Fruit fly (Drosophila melanogaster) whole organism, embryonic: ENCODE data around the gene puc.

Source experiments
- Aef1 ChIP-seq: fragments of 200-800 bp; sonication (Bioruptor generic); IDR thresholded peaks from 3 replicates; pipeline ENCODE4 v1.3.6; 2022; ENCODE audit warnings: missing biosample characterization, missing genetic modification characterization
- CG10209 ChIP-seq: fragments of 200-800 bp; sonication (Bioruptor generic); optimal IDR thresholded peaks from 3 replicates; lab custom pipeline; 2017; ENCODE audit warnings: missing biosample characterization, mild to moderate bottlenecking, missing genetic modification characterization, missing genetic modification reagents
- CG1024 ChIP-seq: fragments of 200-800 bp; sonication (Bioruptor generic); IDR thresholded peaks from 2 replicates; pipeline ENCODE4 v1.3.6; 2022; ENCODE audit warnings: missing biosample characterization, missing genetic modification characterization
- CG10959 ChIP-seq: fragments of 200-800 bp; sonication (Bioruptor generic); IDR thresholded peaks from 2 replicates; pipeline ENCODE4 v1.3.6; 2022; ENCODE audit warnings: missing biosample characterization, missing genetic modification characterization
- CG11696 ChIP-seq: fragments of 200-800 bp; sonication (Bioruptor generic); IDR thresholded peaks from 2 replicates; pipeline ENCODE4 v1.3.6; 2022; ENCODE audit warnings: missing biosample characterization, missing genetic modification characterization
- CG12219 ChIP-seq: fragments of 200-800 bp; sonication (Bioruptor generic); optimal IDR thresholded peaks from 3 replicates; lab custom pipeline; 2018; ENCODE audit warnings: missing biosample characterization, mild to moderate bottlenecking, missing genetic modification characterization
- CG12942 ChIP-seq: fragments of 200-800 bp; sonication (Bioruptor generic); optimal IDR thresholded peaks from 3 replicates; lab custom pipeline; 2016; ENCODE audit warnings: missing biosample characterization, missing genetic modification characterization
- CG13287 ChIP-seq: fragments of 200-800 bp; sonication (Bioruptor generic); IDR thresholded peaks from 2 replicates; pipeline ENCODE4 v1.3.6; 2022; ENCODE audit warnings: missing biosample characterization, missing genetic modification characterization; ENCODE audit not compliant: partially characterized antibody
- CG13775 ChIP-seq: fragments of 200-800 bp; sonication (Bioruptor generic); optimal IDR thresholded peaks from 3 replicates; lab custom pipeline; 2017; ENCODE audit warnings: missing biosample characterization, mild to moderate bottlenecking, missing genetic modification characterization
- CG1529 ChIP-seq: fragments of 200-800 bp; sonication (Bioruptor generic); optimal IDR thresholded peaks from 3 replicates; lab custom pipeline; 2018; ENCODE audit warnings: missing biosample characterization, missing genetic modification characterization
- CG17385 ChIP-seq: fragments of 200-800 bp; sonication (Bioruptor generic); optimal IDR thresholded peaks from 3 replicates; lab custom pipeline; 2018; ENCODE audit warnings: missing biosample characterization, mild to moderate bottlenecking, missing genetic modification characterization
- CG18599 ChIP-seq: fragments of 200-800 bp; sonication (Bioruptor generic); optimal IDR thresholded peaks from 3 replicates; lab custom pipeline; 2017; ENCODE audit warnings: missing biosample characterization, missing genetic modification characterization, mild to moderate bottlenecking, moderate library complexity, missing genetic modification reagents
- CG18619 ChIP-seq: fragments of 200-800 bp; sonication (Bioruptor generic); optimal IDR thresholded peaks from 3 replicates; lab custom pipeline; 2017; ENCODE audit warnings: missing biosample characterization, mild to moderate bottlenecking, missing genetic modification characterization
- CG2129 ChIP-seq: fragments of 200-800 bp; sonication (Bioruptor generic); IDR thresholded peaks from 2 replicates; pipeline ENCODE4 v1.3.6; 2022; ENCODE audit warnings: missing biosample characterization, missing genetic modification characterization; ENCODE audit not compliant: partially characterized antibody
- CG3407 ChIP-seq: fragments of 200-800 bp; sonication (Bioruptor generic); optimal IDR thresholded peaks from 2 replicates; lab custom pipeline; 2018; ENCODE audit warnings: missing biosample characterization, mild to moderate bottlenecking, missing genetic modification characterization
- CG34376 ChIP-seq: fragments of 200-800 bp; sonication (Bioruptor generic); optimal IDR thresholded peaks from 2 replicates; lab custom pipeline; 2018; ENCODE audit warnings: missing biosample characterization, mild to moderate bottlenecking, missing genetic modification characterization
- CG3726 ChIP-seq: fragments of 200-800 bp; sonication (Bioruptor generic); IDR thresholded peaks from 3 replicates; pipeline ENCODE4, ENCODE4 v1.3.6; 2022; ENCODE audit warnings: missing biosample characterization, missing genetic modification characterization
- CG3847 ChIP-seq: fragments of 200-800 bp; sonication (Bioruptor generic); IDR thresholded peaks from 2 replicates; pipeline ENCODE4 v1.3.6; 2022; ENCODE audit warnings: missing biosample characterization, missing genetic modification characterization
- CG4424 ChIP-seq: fragments of 200-800 bp; sonication (Bioruptor generic); optimal IDR thresholded peaks from 3 replicates; lab custom pipeline; 2016; ENCODE audit warnings: missing biosample characterization, missing genetic modification characterization
- CG4730 ChIP-seq: fragments of 200-800 bp; sonication (Bioruptor generic); IDR thresholded peaks from 2 replicates; pipeline ENCODE4 v1.3.6; 2022; ENCODE audit warnings: missing biosample characterization, missing genetic modification characterization
- CG8924 ChIP-seq: fragments of 200-800 bp; optimal IDR thresholded peaks from 3 replicates; lab custom pipeline; 2019; ENCODE audit warnings: missing biosample characterization, mild to moderate bottlenecking, missing genetic modification characterization, moderate library complexity
- CG9932 ChIP-seq: fragments of 200-800 bp; sonication (Bioruptor generic); IDR thresholded peaks from 2 replicates; pipeline ENCODE4 v1.3.6; 2022; ENCODE audit warnings: missing biosample characterization, missing genetic modification characterization
- Dp ChIP-seq: fragments of 200-800 bp; sonication (Bioruptor generic); optimal IDR thresholded peaks from 2 replicates; lab custom pipeline; 2018; ENCODE audit warnings: missing biosample characterization, mild to moderate bottlenecking, missing genetic modification characterization, moderate library complexity
- Gsc ChIP-seq: fragments of 200-800 bp; sonication (Bioruptor generic); IDR thresholded peaks from 2 replicates; pipeline ENCODE4 v1.3.6; 2022; ENCODE audit warnings: missing biosample characterization, missing genetic modification characterization
- Hand ChIP-seq: fragments of 200-800 bp; sonication (Bioruptor generic); optimal IDR thresholded peaks from 2 replicates; lab custom pipeline; 2017; ENCODE audit warnings: mild to moderate bottlenecking, missing biosample characterization, missing genetic modification reagents, missing genetic modification characterization
- Lhr ChIP-seq: fragments of 200-800 bp; sonication (Bioruptor generic); optimal IDR thresholded peaks from 3 replicates; lab custom pipeline; 2017; ENCODE audit warnings: mild to moderate bottlenecking, missing biosample characterization, missing genetic modification reagents, missing genetic modification characterization
- Lpt ChIP-seq: fragments of >200 bp; optimal IDR thresholded peaks from 2 replicates; lab custom pipeline; 2018; ENCODE audit warnings: missing biosample characterization, missing genetic modification characterization
- Myb ChIP-seq: fragments of 200-800 bp; sonication (Bioruptor generic); optimal IDR thresholded peaks from 2 replicates; lab custom pipeline; 2016; ENCODE audit warnings: missing biosample characterization, missing genetic modification characterization
- NK7.1 ChIP-seq: fragments of 200-800 bp; sonication (Bioruptor generic); optimal IDR thresholded peaks from 3 replicates; lab custom pipeline; 2016; ENCODE audit warnings: missing biosample characterization, missing genetic modification characterization
- Pdp1 ChIP-seq, 2 experiments: fragments of 200-800 bp; sonication (Bioruptor generic); optimal IDR thresholded peaks; 3 replicates each; lab custom pipeline; 2016; ENCODE audit warnings: missing biosample characterization in 2 of 2, missing genetic modification characterization in 2 of 2, mild to moderate bottlenecking in 1 of 2, moderate library complexity in 1 of 2
- Side ChIP-seq: fragments of 200-800 bp; sonication (Bioruptor generic); optimal IDR thresholded peaks from 2 replicates; lab custom pipeline; 2016; ENCODE audit warnings: missing biosample characterization, missing genetic modification characterization
- TFAM ChIP-seq: fragments of 200-800 bp; sonication (Bioruptor generic); optimal IDR thresholded peaks from 2 replicates; lab custom pipeline; 2017; ENCODE audit warnings: missing biosample characterization, missing genetic modification characterization, inconsistent platforms
- ash1 ChIP-seq: fragments of 200-800 bp; sonication (Bioruptor generic); optimal IDR thresholded peaks from 2 replicates; lab custom pipeline; 2018; ENCODE audit warnings: missing biosample characterization, mild to moderate bottlenecking, missing genetic modification characterization
- br ChIP-seq: fragments of >200 bp; optimal IDR thresholded peaks from 2 replicates; lab custom pipeline; 2017
- chinmo ChIP-seq: fragments of 200-800 bp; sonication (Bioruptor generic); IDR thresholded peaks from 4 replicates; pipeline ENCODE4 v1.3.6; 2022; ENCODE audit warnings: missing biosample characterization, missing genetic modification characterization; ENCODE audit not compliant: partially characterized antibody
- exex ChIP-seq: fragments of 200-800 bp; sonication (Bioruptor generic); optimal IDR thresholded peaks from 4 replicates; lab custom pipeline; 2018; ENCODE audit warnings: missing biosample characterization, mild to moderate bottlenecking, missing genetic modification characterization, moderate library complexity
- gcm2 ChIP-seq: fragments of 200-800 bp; sonication (Bioruptor generic); optimal IDR thresholded peaks from 2 replicates; lab custom pipeline; 2016; ENCODE audit warnings: missing biosample characterization, missing genetic modification characterization
- ind ChIP-seq: fragments of 200-800 bp; sonication (Bioruptor generic); optimal IDR thresholded peaks from 3 replicates; lab custom pipeline; 2016; ENCODE audit warnings: missing biosample characterization, missing genetic modification characterization
- jigr1 ChIP-seq: fragments of 200-800 bp; sonication (Bioruptor generic); IDR thresholded peaks from 3 replicates; pipeline ENCODE4 v1.3.6; 2022; ENCODE audit warnings: missing biosample characterization, missing genetic modification characterization
- kay ChIP-seq: fragments of 200-800 bp; sonication (Bioruptor generic); optimal IDR thresholded peaks from 2 replicates; lab custom pipeline; 2016; ENCODE audit warnings: missing biosample characterization, missing genetic modification characterization
- knrl ChIP-seq: fragments of 200-800 bp; sonication (Bioruptor generic); IDR thresholded peaks from 3 replicates; pipeline ENCODE4 v1.3.6; 2022; ENCODE audit warnings: missing biosample characterization, missing genetic modification characterization; ENCODE audit not compliant: partially characterized antibody
- lilli ChIP-seq: fragments of 200-800 bp; sonication (Bioruptor generic); optimal IDR thresholded peaks from 3 replicates; lab custom pipeline; 2016; ENCODE audit warnings: missing biosample characterization, missing genetic modification characterization
- nmo ChIP-seq: fragments of 200-800 bp; sonication (Bioruptor generic); optimal IDR thresholded peaks from 2 replicates; lab custom pipeline; 2018; ENCODE audit warnings: missing biosample characterization, mild to moderate bottlenecking, missing genetic modification characterization, moderate library complexity
- run ChIP-seq: fragments of 200-800 bp; sonication (Bioruptor generic); optimal IDR thresholded peaks from 3 replicates; lab custom pipeline; 2018; ENCODE audit warnings: missing biosample characterization, mild to moderate bottlenecking, missing genetic modification characterization
- shn ChIP-seq: fragments of 200-800 bp; sonication (Bioruptor generic); optimal IDR thresholded peaks from 3 replicates; lab custom pipeline; 2016; ENCODE audit warnings: missing biosample characterization, missing genetic modification characterization
- sisA ChIP-seq: fragments of 200-800 bp; sonication (Bioruptor generic); IDR thresholded peaks from 2 replicates; pipeline ENCODE4 v1.3.6; 2022; ENCODE audit warnings: missing biosample characterization, missing genetic modification characterization
- tap ChIP-seq: fragments of 200-800 bp; optimal IDR thresholded peaks from 3 replicates; lab custom pipeline; 2019; ENCODE audit warnings: missing biosample characterization, mild to moderate bottlenecking, missing genetic modification characterization, moderate library complexity
- toy ChIP-seq: fragments of 200-800 bp; sonication (Bioruptor generic); IDR thresholded peaks from 2 replicates; pipeline ENCODE4 v1.3.6; 2022; ENCODE audit warnings: missing biosample characterization, missing genetic modification characterization
- tup ChIP-seq: fragments of 200-800 bp; sonication (Bioruptor generic); optimal IDR thresholded peaks from 2 replicates; lab custom pipeline; 2016; ENCODE audit warnings: missing biosample characterization, mild to moderate bottlenecking, missing genetic modification characterization, moderate library complexity
- vnd ChIP-seq: fragments of 200-800 bp; sonication (Bioruptor generic); IDR thresholded peaks from 3 replicates; pipeline ENCODE4 v1.3.6; 2022; ENCODE audit warnings: missing biosample characterization, missing genetic modification characterization; ENCODE audit not compliant: partially characterized antibody

The puc gene

dm6 chr3R:8155735-8156670, 50.9 kb downstream of the puc start (continued):
- no peak for TF ChIP-seq chinmo (GFP tag; lab: Robert Waterston, UW)
- no peak for TF ChIP-seq CG3847
- no peak for TF ChIP-seq CG9932
- no peak for TF ChIP-seq Pdp1 (GFP tag; optimal IDR thresholded peaks at IDR 0.05; lab: Kevin White, UChicago)
- no peak for TF ChIP-seq CG17385 (GFP tag; lab: Kevin White, UChicago)
- TF ChIP-seq Myb (GFP tag; lab: Kevin White, UChicago) = no peak
- TF ChIP-seq knrl = no peak
- no peak for TF ChIP-seq NK7.1 (GFP tag; lab: Kevin White, UChicago)
- TF ChIP-seq CG13287 = no peak
- no peak for TF ChIP-seq tap (tag; lab: Kevin White, UChicago)
- TF ChIP-seq CG11696 (GFP tag; lab: Robert Waterston, UW) = no peak
- no peak for TF ChIP-seq kay
- no peak for TF ChIP-seq CG1024 (GFP tag; lab: Robert Waterston, UW)
- peak; percentile 1 for TF ChIP-seq CG1529
- TF ChIP-seq Lhr (GFP tag; lab: Kevin White, UChicago) = peak; percentile 29
- TF ChIP-seq nmo (GFP tag; lab: Kevin White, UChicago) = no peak
- no peak for TF ChIP-seq Hand (GFP tag; lab: Kevin White, UChicago)
- TF ChIP-seq vnd (GFP tag; lab: Robert Waterston, UW) = no peak
- no peak for TF ChIP-seq toy (GFP tag; lab: Robert Waterston, UW)
- no peak for TF ChIP-seq CG10959 (GFP tag; lab: Robert Waterston, UW)
- TF ChIP-seq CG3726 (GFP tag; lab: Robert Waterston, UW) = no peak
- TF ChIP-seq CG34376 = no peak
- no peak for TF ChIP-seq shn (GFP tag; lab: Kevin White, UChicago)
- no peak for TF ChIP-seq CG4424 (GFP tag; lab: Kevin White, UChicago)
- TF ChIP-seq CG3407 = peak; percentile 59
- no peak for TF ChIP-seq br (lab: Kevin White, UChicago)
- no peak for TF ChIP-seq CG8924 (tag; lab: Kevin White, UChicago)
- TF ChIP-seq sisA (GFP tag; lab: Robert Waterston, UW) = no peak
- TF ChIP-seq ind = no peak
- TF ChIP-seq run (tag; lab: Kevin White, UChicago) = no peak
- no peak for TF ChIP-seq Aef1
- TF ChIP-seq lilli (GFP tag; lab: Kevin White, UChicago) = no peak
- no peak for TF ChIP-seq jigr1 (GFP tag; lab: Robert Waterston, UW)
- peak; percentile 33 for TF ChIP-seq CG10209 (GFP tag; lab: Kevin White, UChicago)
- no peak for TF ChIP-seq ash1
- no peak for TF ChIP-seq CG4730 (GFP tag; lab: Robert Waterston, UW)
- peak; percentile 7 for TF ChIP-seq CG18599
- TF ChIP-seq gcm2 (GFP tag; lab: Kevin White, UChicago) = no peak
- no peak for TF ChIP-seq CG12219 (GFP tag; lab: Kevin White, UChicago)
- TF ChIP-seq Side = no peak
- TF ChIP-seq CG2129 (GFP tag; lab: Robert Waterston, UW) = no peak
- TF ChIP-seq CG18619 (GFP tag; lab: Kevin White, UChicago) = no peak
- TF ChIP-seq CG12942 (GFP tag; lab: Kevin White, UChicago) = no peak
- no peak for TF ChIP-seq TFAM (GFP tag; lab: Kevin White, UChicago)
- TF ChIP-seq Lpt (GFP tag; lab: Kevin White, UChicago) = no peak
- TF ChIP-seq CG13775 (GFP tag; lab: Kevin White, UChicago) = no peak
- no peak for TF ChIP-seq Gsc
- no peak for TF ChIP-seq Dp
- no peak for TF ChIP-seq tup (GFP tag; lab: Kevin White, UChicago)
- TF ChIP-seq exex (tag; lab: Kevin White, UChicago) = no peak
